Worm (Caenorhabditis elegans): ENCODE results near the gene R07B1.5.

DNA sequence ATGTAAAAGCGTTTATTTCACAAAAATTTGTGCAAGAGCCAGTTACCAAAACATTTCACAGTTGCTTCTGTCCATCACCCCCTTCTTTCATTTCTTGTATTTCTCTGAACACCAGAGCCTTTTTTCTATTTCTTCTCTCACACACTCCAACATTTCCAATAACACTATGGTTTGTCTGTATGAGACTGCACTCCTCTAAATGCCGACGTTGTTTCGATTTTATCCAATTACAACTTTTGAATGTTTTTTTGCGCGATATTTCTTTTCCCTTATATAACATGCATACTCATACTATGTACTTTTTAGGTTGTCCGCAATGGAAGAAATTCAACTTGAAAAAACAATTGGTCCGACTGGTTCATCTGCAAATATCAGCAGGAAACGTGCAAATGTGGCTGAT, 42.5 kb downstream of the R07B1.5 start, which contains the start of gene F21G4.5:
- TF ChIP-seq M03D4.4 (tag; optimal IDR thresholded peaks at IDR 0.05) (no peak), blmp-1 (tag; optimal IDR thresholded peaks at IDR 0.05) (no peak), nhr-28 (tag; optimal IDR thresholded peaks at IDR 0.05) (no peak), snpc-4 (tag; optimal IDR thresholded peaks at IDR 0.05) (no peak), ztf-11 (tag; optimal IDR thresholded peaks at IDR 0.05) (no peak), sem-2 (GFP tag; optimal IDR thresholded peaks at IDR 0.05) (no peak), elt-1 (tag; optimal IDR thresholded peaks at IDR 0.05; ENCODE audit: borderline replicate concordance, insufficient read depth) (no peak), drap-1 (GFP tag; optimal IDR thresholded peaks at IDR 0.05) (no peak), tbx-8 (GFP tag; optimal IDR thresholded peaks at IDR 0.05) (no peak), pha-4 (tag; optimal IDR thresholded peaks at IDR 0.05) (no peak), nhr-12 (tag; optimal IDR thresholded peaks at IDR 0.05) (no peak)

All from whole organism, mixed stage, embryonic.